Fruit fly (Drosophila melanogaster) whole organism, embryonic: ENCODE results near the gene Adsl.
A peak's percentile ranks its signal among the peaks of the same experiment; 100 is the strongest.

Experiments used
- Atf-2 ChIP-seq: fragments of 200-800 bp; sonication (Bioruptor generic); optimal IDR thresholded peaks from 2 replicates; lab custom pipeline; 2016; ENCODE audit warnings: missing biosample characterization, missing genetic modification characterization
- B-H2 ChIP-seq: fragments of 200-800 bp; sonication (Bioruptor generic); optimal IDR thresholded peaks from 2 replicates; lab custom pipeline; 2018; ENCODE audit warnings: missing biosample characterization, mild to moderate bottlenecking, missing genetic modification characterization
- CG10209 ChIP-seq: fragments of 200-800 bp; sonication (Bioruptor generic); optimal IDR thresholded peaks from 3 replicates; lab custom pipeline; 2017; ENCODE audit warnings: missing biosample characterization, mild to moderate bottlenecking, missing genetic modification characterization, missing genetic modification reagents
- CG10274 ChIP-seq: fragments of 200-800 bp; sonication (Bioruptor generic); optimal IDR thresholded peaks from 3 replicates; lab custom pipeline; 2017; ENCODE audit warnings: missing biosample characterization, mild to moderate bottlenecking, missing genetic modification characterization
- CG11398 ChIP-seq: fragments of 200-800 bp; sonication (Bioruptor generic); optimal IDR thresholded peaks from 2 replicates; lab custom pipeline; 2016; ENCODE audit warnings: missing biosample characterization, missing genetic modification characterization
- CG12071 ChIP-seq: fragments of 200-800 bp; sonication (Bioruptor generic); optimal IDR thresholded peaks from 3 replicates; lab custom pipeline; 2018; ENCODE audit warnings: missing biosample characterization, mild to moderate bottlenecking, missing genetic modification characterization
- CG15479 ChIP-seq: fragments of 200-800 bp; sonication (Bioruptor generic); optimal IDR thresholded peaks from 3 replicates; lab custom pipeline; 2019; ENCODE audit warnings: missing biosample characterization, mild to moderate bottlenecking, missing genetic modification characterization, moderate library complexity
- CG17802 ChIP-seq: fragments of 200-800 bp; sonication (Bioruptor generic); optimal IDR thresholded peaks from 2 replicates; lab custom pipeline; 2018; ENCODE audit warnings: missing biosample characterization, mild to moderate bottlenecking, missing genetic modification characterization, moderate library complexity
- CG2120 ChIP-seq: fragments of 200-800 bp; sonication (Bioruptor generic); optimal IDR thresholded peaks from 3 replicates; lab custom pipeline; 2016; ENCODE audit warnings: missing biosample characterization, missing genetic modification characterization
- CG2202 ChIP-seq: fragments of 200-800 bp; sonication (Bioruptor generic); optimal IDR thresholded peaks from 2 replicates; lab custom pipeline; 2018; ENCODE audit warnings: missing biosample characterization, mild to moderate bottlenecking, missing genetic modification characterization
- CG3065 ChIP-seq: fragments of 200-800 bp; sonication (Bioruptor generic); optimal IDR thresholded peaks from 2 replicates; lab custom pipeline; 2016; ENCODE audit warnings: missing biosample characterization, missing genetic modification characterization
- CG33213 ChIP-seq: fragments of 200-800 bp; sonication (Bioruptor generic); optimal IDR thresholded peaks from 3 replicates; lab custom pipeline; 2016; ENCODE audit warnings: missing biosample characterization, missing genetic modification characterization
- CG3995 ChIP-seq: fragments of 200-800 bp; sonication (Bioruptor generic); optimal IDR thresholded peaks from 3 replicates; lab custom pipeline; 2016; ENCODE audit warnings: missing biosample characterization, missing genetic modification characterization
- CG5245 ChIP-seq: fragments of 200-800 bp; sonication (Bioruptor generic); optimal IDR thresholded peaks from 3 replicates; lab custom pipeline; 2016; ENCODE audit warnings: missing biosample characterization, missing genetic modification characterization
- CG7745 ChIP-seq: fragments of 200-800 bp; sonication (Bioruptor generic); optimal IDR thresholded peaks from 2 replicates; lab custom pipeline; 2018; ENCODE audit warnings: missing biosample characterization, mild to moderate bottlenecking, missing genetic modification characterization, moderate library complexity
- CG8281 ChIP-seq: fragments of 200-800 bp; sonication (Bioruptor generic); optimal IDR thresholded peaks from 2 replicates; lab custom pipeline; 2018; ENCODE audit warnings: missing biosample characterization, mild to moderate bottlenecking, missing genetic modification characterization, moderate library complexity
- CG8359 ChIP-seq: fragments of 200-800 bp; sonication (Bioruptor generic); optimal IDR thresholded peaks from 2 replicates; lab custom pipeline; 2017; ENCODE audit warnings: missing biosample characterization, mild to moderate bottlenecking, missing genetic modification characterization, borderline replicate concordance
- CG8924 ChIP-seq: fragments of 200-800 bp; optimal IDR thresholded peaks from 3 replicates; lab custom pipeline; 2019; ENCODE audit warnings: missing biosample characterization, mild to moderate bottlenecking, missing genetic modification characterization, moderate library complexity
- CG9609 ChIP-seq: fragments of 200-800 bp; sonication (Bioruptor generic); optimal IDR thresholded peaks from 3 replicates; lab custom pipeline; 2016; ENCODE audit warnings: missing biosample characterization, missing genetic modification characterization
- CrebB ChIP-seq: fragments of 200-800 bp; sonication (Bioruptor generic); optimal IDR thresholded peaks from 3 replicates; lab custom pipeline; 2018; ENCODE audit warnings: missing biosample characterization, mild to moderate bottlenecking, missing genetic modification characterization
- Doc2 ChIP-seq: fragments of 200-800 bp; sonication (Bioruptor generic); IDR thresholded peaks from 2 replicates; pipeline ENCODE4 v1.3.6; 2022; ENCODE audit warnings: missing biosample characterization, missing genetic modification characterization
- E2f2 ChIP-seq: fragments of 200-800 bp; sonication (Bioruptor generic); IDR thresholded peaks from 2 replicates; pipeline ENCODE4 v1.3.6; 2022; ENCODE audit warnings: missing biosample characterization, missing genetic modification characterization
- Elba2 ChIP-seq: fragments of 200-800 bp; sonication (Bioruptor generic); optimal IDR thresholded peaks from 3 replicates; lab custom pipeline; 2016; ENCODE audit warnings: missing biosample characterization, missing genetic modification characterization
- Ets65A ChIP-seq: fragments of 200-800 bp; sonication (Bioruptor generic); peaks from one replicate; lab custom pipeline; 2016; ENCODE audit warnings: missing biosample characterization, missing genetic modification characterization
- Hey ChIP-seq: fragments of 200-800 bp; sonication (Bioruptor generic); optimal IDR thresholded peaks from 3 replicates; lab custom pipeline; 2018; ENCODE audit warnings: missing biosample characterization, mild to moderate bottlenecking, missing genetic modification characterization
- Hr78 ChIP-seq, 2 experiments: fragments of 200-800 bp in 1 of 2; fragments of >200 bp in 1 of 2; sonication (Bioruptor generic) in 1 of 2; optimal IDR thresholded peaks; 2 replicates each; lab custom pipeline; 2017 to 2019; ENCODE audit warnings: missing biosample characterization in 2 of 2, missing genetic modification characterization in 2 of 2, mild to moderate bottlenecking in 1 of 2, moderate library complexity in 1 of 2
- Jarid2 ChIP-seq: fragments of 200-800 bp; sonication (Bioruptor generic); optimal IDR thresholded peaks from 3 replicates; lab custom pipeline; 2017; ENCODE audit warnings: mild to moderate bottlenecking, missing biosample characterization, missing genetic modification reagents, missing genetic modification characterization
- MTF-1 ChIP-seq: fragments of 200-800 bp; sonication (Bioruptor generic); optimal IDR thresholded peaks from 2 replicates; lab custom pipeline; 2018; ENCODE audit warnings: missing biosample characterization, mild to moderate bottlenecking, missing genetic modification characterization, borderline replicate concordance
- Nf-YC ChIP-seq: fragments of 200-800 bp; optimal IDR thresholded peaks from 3 replicates; lab custom pipeline; 2019; ENCODE audit warnings: missing biosample characterization, mild to moderate bottlenecking, missing genetic modification characterization, moderate library complexity
- Oaz ChIP-seq: fragments of 200-800 bp; sonication (Bioruptor generic); IDR thresholded peaks from 2 replicates; pipeline ENCODE4 v1.3.6; 2022; ENCODE audit warnings: missing biosample characterization, missing genetic modification characterization
- Pdp1 ChIP-seq, 2 experiments: fragments of 200-800 bp; sonication (Bioruptor generic); optimal IDR thresholded peaks; 3 replicates each; lab custom pipeline; 2016; ENCODE audit warnings: missing biosample characterization in 2 of 2, missing genetic modification characterization in 2 of 2, mild to moderate bottlenecking in 1 of 2, moderate library complexity in 1 of 2
- Rx ChIP-seq: fragments of 200-800 bp; sonication (Bioruptor generic); IDR thresholded peaks from 2 replicates; pipeline ENCODE4 v1.3.6; 2022; ENCODE audit warnings: missing biosample characterization, missing genetic modification characterization
- Scr ChIP-seq: fragments of 200-800 bp; sonication (Bioruptor generic); IDR thresholded peaks from 2 replicates; pipeline ENCODE4 v1.3.6; 2022; ENCODE audit warnings: missing biosample characterization, missing genetic modification characterization; ENCODE audit not compliant: partially characterized antibody
- Sox100B ChIP-seq: fragments of 200-800 bp; sonication (Bioruptor generic); optimal IDR thresholded peaks from 3 replicates; lab custom pipeline; 2018; ENCODE audit warnings: missing biosample characterization, mild to moderate bottlenecking, missing genetic modification characterization
- Vsx1 ChIP-seq: fragments of 200-800 bp; sonication (Bioruptor generic); optimal IDR thresholded peaks from 2 replicates; lab custom pipeline; 2017; ENCODE audit warnings: missing biosample characterization, mild to moderate bottlenecking, missing genetic modification characterization, missing genetic modification reagents
- br ChIP-seq: fragments of >200 bp; optimal IDR thresholded peaks from 2 replicates; lab custom pipeline; 2017
- bsh ChIP-seq, 2 experiments: fragments of 200-800 bp; sonication (Bioruptor generic); optimal IDR thresholded peaks; 2 replicates each; lab custom pipeline; 2017 to 2018; ENCODE audit warnings: mild to moderate bottlenecking in 2 of 2, missing biosample characterization in 2 of 2, missing genetic modification characterization in 2 of 2, moderate library complexity in 1 of 2
- cas ChIP-seq: fragments of 200-800 bp; sonication (Bioruptor generic); IDR thresholded peaks from 2 replicates; pipeline ENCODE4 v1.3.6; 2022; ENCODE audit warnings: missing biosample characterization, missing genetic modification characterization
- croc ChIP-seq: fragments of 200-800 bp; sonication (Bioruptor generic); conservative IDR thresholded peaks from 3 replicates; pipeline ENCODE4 v1.3.6; 2022; ENCODE audit warnings: missing biosample characterization, missing genetic modification characterization
- eve ChIP-seq, 2 experiments: fragments of >200 bp; optimal IDR thresholded peaks; 2 replicates each; lab custom pipeline; 2017; ENCODE audit warnings: missing biosample characterization in 2 of 2, missing genetic modification characterization in 2 of 2
- inv ChIP-seq: fragments of 200-800 bp; sonication (Bioruptor generic); IDR thresholded peaks from 2 replicates; pipeline ENCODE4 v1.3.6; 2022; ENCODE audit warnings: missing biosample characterization, missing genetic modification characterization; ENCODE audit not compliant: partially characterized antibody
- lov ChIP-seq, 2 experiments: fragments of 200-800 bp in 1 of 2; fragments of >200 bp in 1 of 2; sonication (Bioruptor generic) in 1 of 2; IDR thresholded peaks in 1 of 2; optimal IDR thresholded peaks in 1 of 2; 2 replicates in 1 of 2; 3 replicates in 1 of 2; pipeline versions ENCODE4 v1.3.6 to Lab custom; 2017 to 2022; ENCODE audit warnings: missing biosample characterization in 1 of 2, missing genetic modification characterization in 1 of 2
- p53 ChIP-seq: fragments of 200-800 bp; sonication (Bioruptor generic); optimal IDR thresholded peaks from 2 replicates; lab custom pipeline; 2016; ENCODE audit warnings: missing biosample characterization, missing genetic modification characterization
- peb ChIP-seq: fragments of 200-800 bp; sonication (Bioruptor generic); IDR thresholded peaks from 2 replicates; pipeline ENCODE4 v1.3.6; 2022; ENCODE audit warnings: missing biosample characterization, missing genetic modification characterization
- pfk ChIP-seq: fragments of 200-800 bp; sonication (Bioruptor generic); optimal IDR thresholded peaks from 2 replicates; lab custom pipeline; 2018; ENCODE audit warnings: missing biosample characterization, mild to moderate bottlenecking, missing genetic modification characterization, moderate library complexity
- pros ChIP-seq: fragments of 200-800 bp; sonication (Bioruptor generic); optimal IDR thresholded peaks from 3 replicates; lab custom pipeline; 2019; ENCODE audit warnings: missing biosample characterization, mild to moderate bottlenecking, missing genetic modification characterization, moderate library complexity
- psq ChIP-seq: fragments of 200-800 bp; sonication (Bioruptor generic); optimal IDR thresholded peaks from 2 replicates; lab custom pipeline; 2017; ENCODE audit warnings: missing biosample characterization, missing genetic modification characterization
- sob ChIP-seq: fragments of 200-800 bp; sonication (Bioruptor generic); IDR thresholded peaks from 2 replicates; pipeline ENCODE4 v1.3.6; 2022; ENCODE audit warnings: missing biosample characterization, missing genetic modification characterization

Adsl gene

DNA sequence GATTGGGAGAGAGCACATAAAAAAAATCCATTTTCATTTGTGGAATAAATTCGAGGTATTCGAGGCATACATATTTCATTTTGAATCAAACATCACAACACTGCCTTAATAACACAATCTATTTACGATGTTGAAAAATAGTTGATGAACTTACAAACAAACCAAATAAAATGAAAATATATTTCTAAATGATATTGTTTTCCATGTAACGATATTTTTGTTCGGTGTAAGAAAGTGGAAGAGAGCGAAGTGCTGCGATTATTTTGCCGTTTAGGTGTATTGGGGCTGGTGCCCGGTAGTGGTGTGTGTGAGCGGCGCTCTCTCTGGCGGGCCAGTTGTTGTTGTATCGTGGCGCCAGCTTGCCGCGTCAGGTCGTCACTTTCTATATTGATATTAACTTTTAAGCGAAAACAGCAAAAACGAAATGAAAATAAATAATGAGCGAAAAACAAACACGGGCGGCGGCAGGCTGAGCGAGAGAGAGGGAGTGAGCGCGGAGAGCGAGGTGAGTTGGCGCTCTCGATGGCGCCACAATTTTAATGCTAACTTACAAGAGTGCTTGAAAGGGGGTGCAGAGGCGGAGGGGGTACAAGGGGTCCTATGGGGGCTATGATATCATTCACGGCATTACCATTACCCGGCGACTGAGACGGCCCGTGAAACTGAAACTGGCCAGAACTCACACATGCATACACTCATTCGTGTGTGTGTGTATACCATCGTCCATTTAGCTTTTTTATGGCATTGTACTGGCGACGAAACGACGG, 44.3 kb upstream of the Adsl start (continued):
- TF ChIP-seq Ets65A (GFP tag; lab: Kevin White, UChicago), result peak; percentile 96
- peak; percentile 83 to 92 for TF ChIP-seq Pdp1 (GFP tag; optimal IDR thresholded peaks at IDR 0.05; lab: Kevin White, UChicago)
- peak; percentile 86 for TF ChIP-seq Atf-2 (GFP tag; lab: Kevin White, UChicago)
- TF ChIP-seq CG10274 (GFP tag; lab: Kevin White, UChicago), result peak; percentile 64
- TF ChIP-seq E2f2 (GFP tag; lab: Robert Waterston, UW), result peak; percentile 73; the same call in 1 of the 2 replicates
- peak; percentile 86 for TF ChIP-seq CG5245 (GFP tag; lab: Kevin White, UChicago)
- peak; percentile 75 for TF ChIP-seq Jarid2 (GFP tag; lab: Kevin White, UChicago)
- no peak for TF ChIP-seq CG7745 (tag; lab: Kevin White, UChicago)
- peak; percentile 76 for TF ChIP-seq Hey (tag; lab: Kevin White, UChicago)
- TF ChIP-seq p53 (GFP tag; lab: Kevin White, UChicago), result no peak
- peak; percentile 81 for TF ChIP-seq Nf-YC (tag; lab: Kevin White, UChicago)
- peak; percentile 84 for TF ChIP-seq CG11398 (GFP tag; lab: Kevin White, UChicago)
- TF ChIP-seq psq (GFP tag; lab: Kevin White, UChicago), result peak; percentile 79
- TF ChIP-seq inv (GFP tag; lab: Robert Waterston, UW), result no peak
- TF ChIP-seq CG3065 (GFP tag; lab: Kevin White, UChicago), result peak; percentile 86
- TF ChIP-seq CG3995 (GFP tag; lab: Kevin White, UChicago), result peak; percentile 60
- peak; percentile 82 for TF ChIP-seq Rx (GFP tag; lab: Robert Waterston, UW)
- TF ChIP-seq Elba2 (GFP tag; lab: Kevin White, UChicago), result no peak
- peak; percentile 81 for TF ChIP-seq CG17802 (tag; lab: Kevin White, UChicago)
- TF ChIP-seq Hr78 (GFP tag; optimal IDR thresholded peaks at IDR 0.05; lab: Kevin White, UChicago), result peak in 1 of 2 experiments; percentile 87
- TF ChIP-seq br (lab: Kevin White, UChicago), result no peak
- TF ChIP-seq B-H2, result peak; percentile 69
- TF ChIP-seq CG2120 (GFP tag; lab: Kevin White, UChicago), result peak; percentile 98
- TF ChIP-seq Oaz, result peak; percentile 71
- TF ChIP-seq pfk (GFP tag; lab: Kevin White, UChicago), result peak; percentile 70
- TF ChIP-seq cas (GFP tag; lab: Robert Waterston, UW), result peak; percentile 55; the same call in 1 of the 2 replicates
- TF ChIP-seq Vsx1 (GFP tag; lab: Kevin White, UChicago), result peak; percentile 85
- TF ChIP-seq CG8359 (GFP tag; lab: Kevin White, UChicago), result peak; percentile 80
- TF ChIP-seq bsh (GFP tag; optimal IDR thresholded peaks at IDR 0.05; lab: Kevin White, UChicago), result peak; percentile 81 to 96
- peak in 1 of 2 experiments; percentile 96 for TF ChIP-seq eve (GFP tag; optimal IDR thresholded peaks at IDR 0.05; lab: Kevin White, UChicago)
- no peak for TF ChIP-seq lov (optimal IDR thresholded peaks at IDR 0.05; lab: Kevin White, UChicago)
- TF ChIP-seq lov (GFP tag; IDR thresholded peaks at IDR 0.05; lab: Robert Waterston, UW), result peak; percentile 66
- peak; percentile 93 for TF ChIP-seq CG10209
- TF ChIP-seq CG8924 (tag; lab: Kevin White, UChicago), result peak; percentile 97
- TF ChIP-seq CG2202, result peak; percentile 74
- TF ChIP-seq croc, result peak; percentile 88
- peak; percentile 74 for TF ChIP-seq CG33213 (GFP tag; lab: Kevin White, UChicago)
- peak; percentile 78 for TF ChIP-seq CG8281 (tag; lab: Kevin White, UChicago)
- TF ChIP-seq CG9609, result peak; percentile 79
- peak; percentile 62 for TF ChIP-seq MTF-1 (GFP tag; lab: Kevin White, UChicago)
- TF ChIP-seq CrebB, result peak; percentile 81
- peak; percentile 60; the same call in 1 of the 2 replicates for TF ChIP-seq Doc2
- no peak for TF ChIP-seq CG15479 (GFP tag; lab: Kevin White, UChicago)
- peak; percentile 93 for TF ChIP-seq Sox100B (GFP tag; lab: Kevin White, UChicago)
- peak; percentile 76 for TF ChIP-seq peb (GFP tag; lab: Robert Waterston, UW)
- TF ChIP-seq pros (GFP tag; lab: Kevin White, UChicago), result peak; percentile 28
- TF ChIP-seq sob (GFP tag; lab: Robert Waterston, UW), result peak; percentile 83
- TF ChIP-seq CG12071, result peak; percentile 89
- 0 out of 2 replicates have a peak, but pooled peaks have one; percentile 9 for TF ChIP-seq Scr (GFP tag; lab: Robert Waterston, UW)
